Worm (Caenorhabditis elegans): ENCODE measurements around the gene tmem-218.
"Not testable (repeated sequence)": the region's sequence is repeated elsewhere in the genome, so short reads cannot be mapped to it uniquely, and the experiment has no call there.

DNA sequence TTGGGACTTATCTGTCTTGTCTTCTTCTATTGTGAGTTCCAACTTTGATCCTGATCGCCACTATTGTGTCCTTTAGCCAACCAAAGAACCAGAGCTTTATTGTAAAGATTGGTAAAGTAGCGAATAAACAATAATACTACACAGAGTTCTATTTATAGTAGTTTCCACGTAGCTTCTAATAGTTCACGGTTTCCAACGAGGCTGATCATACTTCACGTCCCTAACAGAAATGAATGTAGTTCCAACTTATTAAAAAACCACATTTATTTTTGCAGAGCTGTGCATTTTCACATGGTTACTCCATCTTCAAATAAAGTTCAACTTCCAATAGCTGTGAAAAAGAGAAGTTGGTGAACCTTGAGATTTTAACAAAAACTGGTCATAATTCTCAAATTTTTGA, at the start of gene tmem-218:
- not testable (repeated sequence) for TF ChIP-seq tbx-2 (tag; optimal IDR thresholded peaks at IDR 0.05); nhr-11 (tag; optimal IDR thresholded peaks at IDR 0.05); nhr-28 (tag; optimal IDR thresholded peaks at IDR 0.05); nhr-90 (tag; optimal IDR thresholded peaks at IDR 0.05; ENCODE audit: poor library complexity); dpl-1 (GFP tag; optimal IDR thresholded peaks at IDR 0.05); nhr-237 (tag; optimal IDR thresholded peaks at IDR 0.05)

Data from whole organism, L1 larva.